Fruit fly (Drosophila melanogaster) whole organism, prepupa: Measurements from ENCODE around the gene Ubx.

Experiments
- Blimp-1 ChIP-seq: fragments of 200-800 bp; sonication (Bioruptor generic); optimal IDR thresholded peaks from 3 replicates; lab custom pipeline; 2017; ENCODE audit warnings: missing biosample characterization, missing genetic modification characterization, mild to moderate bottlenecking, moderate library complexity, missing genetic modification reagents
- CG10669 ChIP-seq: fragments of 200-800 bp; sonication (Bioruptor generic); optimal IDR thresholded peaks from 3 replicates; lab custom pipeline; 2018; ENCODE audit warnings: missing biosample characterization, mild to moderate bottlenecking, missing genetic modification characterization, moderate library complexity
- CG11762 ChIP-seq: fragments of 200-800 bp; sonication (Bioruptor generic); optimal IDR thresholded peaks from 3 replicates; lab custom pipeline; 2016; ENCODE audit warnings: missing biosample characterization, missing genetic modification characterization; ENCODE audit not compliant: insufficient read depth
- CG11902 ChIP-seq: fragments of 200-800 bp; sonication (Bioruptor generic); optimal IDR thresholded peaks from 3 replicates; lab custom pipeline; 2016; ENCODE audit warnings: missing biosample characterization, missing genetic modification characterization
- CG15336 ChIP-seq: fragments of 200-800 bp; sonication (Bioruptor generic); IDR thresholded peaks from 2 replicates; pipeline ENCODE4 v1.3.6; 2022; ENCODE audit warnings: missing biosample characterization, missing genetic modification characterization
- CG1621 ChIP-seq: fragments of 200-800 bp; sonication (Bioruptor generic); optimal IDR thresholded peaks from 3 replicates; lab custom pipeline; 2018; ENCODE audit warnings: missing biosample characterization, mild to moderate bottlenecking, missing genetic modification characterization
- CG16779 ChIP-seq: fragments of 200-800 bp; sonication (Bioruptor generic); optimal IDR thresholded peaks from 3 replicates; lab custom pipeline; 2017; ENCODE audit warnings: missing biosample characterization, mild to moderate bottlenecking, missing genetic modification characterization
- CG3032 ChIP-seq: fragments of 200-800 bp; optimal IDR thresholded peaks from 2 replicates; lab custom pipeline; 2019; ENCODE audit warnings: missing biosample characterization, mild to moderate bottlenecking, missing genetic modification characterization, moderate library complexity
- CG32006 ChIP-seq: fragments of 200-800 bp; sonication (Bioruptor generic); optimal IDR thresholded peaks from 3 replicates; lab custom pipeline; 2017; ENCODE audit warnings: missing biosample characterization, mild to moderate bottlenecking, missing genetic modification characterization
- CG6792 ChIP-seq: fragments of 200-800 bp; sonication (Bioruptor generic); optimal IDR thresholded peaks from 3 replicates; lab custom pipeline; 2016; ENCODE audit warnings: missing biosample characterization, missing genetic modification characterization
- CG6808 ChIP-seq: fragments of 200-800 bp; sonication (Bioruptor generic); optimal IDR thresholded peaks from 3 replicates; lab custom pipeline; 2017; ENCODE audit warnings: missing biosample characterization, missing genetic modification characterization, mild to moderate bottlenecking, moderate library complexity, missing genetic modification reagents
- CG7368 ChIP-seq: fragments of 200-800 bp; sonication (Bioruptor generic); optimal IDR thresholded peaks from 3 replicates; lab custom pipeline; 2016; ENCODE audit warnings: missing biosample characterization, missing genetic modification characterization
- CG8319 ChIP-seq: fragments of 200-800 bp; sonication (Bioruptor generic); optimal IDR thresholded peaks from 3 replicates; lab custom pipeline; 2016; ENCODE audit warnings: missing biosample characterization, missing genetic modification characterization
- CG9139 ChIP-seq: fragments of 200-800 bp; sonication (Bioruptor generic); optimal IDR thresholded peaks from 3 replicates; lab custom pipeline; 2017; ENCODE audit warnings: missing biosample characterization, mild to moderate bottlenecking, missing genetic modification characterization
- Eip75B ChIP-seq: fragments of 200-800 bp; sonication (Bioruptor generic); optimal IDR thresholded peaks from 3 replicates; lab custom pipeline; 2016; ENCODE audit warnings: missing biosample characterization, missing genetic modification characterization
- Eip78C ChIP-seq: fragments of 200-800 bp; sonication (Bioruptor generic); peaks from one replicate; lab custom pipeline; 2016; ENCODE audit warnings: missing biosample characterization, missing genetic modification characterization
- Eip93F ChIP-seq: fragments of 200-800 bp; sonication (Bioruptor generic); optimal IDR thresholded peaks from 2 replicates; lab custom pipeline; 2016; ENCODE audit warnings: missing biosample characterization, mild to moderate bottlenecking, missing genetic modification characterization
- Gug ChIP-seq: fragments of 200-800 bp; sonication (Bioruptor generic); IDR thresholded peaks from 2 replicates; pipeline ENCODE4 v1.3.6; 2022; ENCODE audit warnings: missing biosample characterization, missing genetic modification characterization
- Hr39 ChIP-seq: fragments of 200-800 bp; sonication (Bioruptor generic); optimal IDR thresholded peaks from 2 replicates; lab custom pipeline; 2016; ENCODE audit warnings: missing biosample characterization, missing genetic modification characterization
- Hr4 ChIP-seq: fragments of 200-800 bp; sonication (Bioruptor generic); optimal IDR thresholded peaks from 3 replicates; lab custom pipeline; 2016; ENCODE audit warnings: missing biosample characterization, missing genetic modification characterization
- Met ChIP-seq: fragments of 200-800 bp; sonication (Bioruptor generic); optimal IDR thresholded peaks from 3 replicates; lab custom pipeline; 2016; ENCODE audit warnings: missing biosample characterization, missing genetic modification characterization
- OdsH ChIP-seq: fragments of 200-800 bp; sonication (Bioruptor generic); optimal IDR thresholded peaks from 3 replicates; lab custom pipeline; 2016; ENCODE audit warnings: missing biosample characterization, missing genetic modification characterization
- Smox ChIP-seq: fragments of 200-800 bp; sonication (Bioruptor generic); optimal IDR thresholded peaks from 3 replicates; lab custom pipeline; 2016; ENCODE audit warnings: missing biosample characterization, missing genetic modification characterization
- Sox102F ChIP-seq: fragments of 200-800 bp; sonication (Bioruptor generic); optimal IDR thresholded peaks from 2 replicates; lab custom pipeline; 2016; ENCODE audit warnings: missing biosample characterization, mild to moderate bottlenecking, missing genetic modification characterization
- Sox15 ChIP-seq: fragments of 200-800 bp; sonication (Bioruptor generic); optimal IDR thresholded peaks from 3 replicates; lab custom pipeline; 2016; ENCODE audit warnings: missing biosample characterization, missing genetic modification characterization
- achi ChIP-seq: fragments of 200-800 bp; sonication (Bioruptor generic); optimal IDR thresholded peaks from 3 replicates; lab custom pipeline; 2016; ENCODE audit warnings: missing biosample characterization, missing genetic modification characterization
- acj6 ChIP-seq: fragments of 200-800 bp; sonication (Bioruptor generic); optimal IDR thresholded peaks from 3 replicates; lab custom pipeline; 2016; ENCODE audit warnings: missing biosample characterization, missing genetic modification characterization
- dac ChIP-seq: fragments of 200-800 bp; sonication (Bioruptor generic); optimal IDR thresholded peaks from 2 replicates; lab custom pipeline; 2017; ENCODE audit warnings: missing biosample characterization, mild to moderate bottlenecking, missing genetic modification characterization
- dsx ChIP-seq: fragments of 200-800 bp; optimal IDR thresholded peaks from 3 replicates; lab custom pipeline; 2019; ENCODE audit warnings: missing biosample characterization, mild to moderate bottlenecking, missing genetic modification characterization, moderate library complexity; ENCODE audit not compliant: poor library complexity, severe bottlenecking
- eg ChIP-seq: fragments of 200-800 bp; sonication (Bioruptor generic); IDR thresholded peaks from 3 replicates; pipeline ENCODE4 v1.3.6; 2022; ENCODE audit warnings: missing biosample characterization, missing genetic modification characterization
- fkh ChIP-seq: fragments of 200-800 bp; sonication (Bioruptor generic); optimal IDR thresholded peaks from 3 replicates; lab custom pipeline; 2017; ENCODE audit warnings: missing biosample characterization, mild to moderate bottlenecking, missing genetic modification characterization, moderate library complexity
- pdm3 ChIP-seq: fragments of 200-800 bp; sonication (Bioruptor generic); optimal IDR thresholded peaks from 3 replicates; lab custom pipeline; 2016; ENCODE audit warnings: missing biosample characterization, missing genetic modification characterization
- salr ChIP-seq, 2 experiments: fragments of 200-800 bp; sonication (Bioruptor generic); optimal IDR thresholded peaks; 3 replicates each; lab custom pipeline; 2016 to 2018; ENCODE audit warnings: missing biosample characterization in 2 of 2, missing genetic modification characterization in 2 of 2, mild to moderate bottlenecking in 1 of 2
- ss ChIP-seq, 2 experiments: fragments of 200-800 bp; sonication (Bioruptor generic); optimal IDR thresholded peaks; 2 replicates in 1 of 2; 3 replicates in 1 of 2; lab custom pipeline; 2017 to 2018; ENCODE audit warnings: mild to moderate bottlenecking in 2 of 2, missing biosample characterization in 2 of 2, missing genetic modification characterization in 2 of 2, moderate library complexity in 1 of 2
- svp ChIP-seq: fragments of 200-800 bp; sonication (Bioruptor generic); peaks from one replicate; lab custom pipeline; 2016; ENCODE audit warnings: missing biosample characterization, missing genetic modification characterization
- topi ChIP-seq: fragments of 200-800 bp; sonication (Bioruptor generic); optimal IDR thresholded peaks from 3 replicates; lab custom pipeline; 2016; ENCODE audit warnings: missing biosample characterization, missing genetic modification characterization
- vri ChIP-seq: fragments of 200-800 bp; sonication (Bioruptor generic); optimal IDR thresholded peaks from 3 replicates; lab custom pipeline; 2016; ENCODE audit warnings: missing biosample characterization, mild to moderate bottlenecking, missing genetic modification characterization

Gene Ubx

DNA sequence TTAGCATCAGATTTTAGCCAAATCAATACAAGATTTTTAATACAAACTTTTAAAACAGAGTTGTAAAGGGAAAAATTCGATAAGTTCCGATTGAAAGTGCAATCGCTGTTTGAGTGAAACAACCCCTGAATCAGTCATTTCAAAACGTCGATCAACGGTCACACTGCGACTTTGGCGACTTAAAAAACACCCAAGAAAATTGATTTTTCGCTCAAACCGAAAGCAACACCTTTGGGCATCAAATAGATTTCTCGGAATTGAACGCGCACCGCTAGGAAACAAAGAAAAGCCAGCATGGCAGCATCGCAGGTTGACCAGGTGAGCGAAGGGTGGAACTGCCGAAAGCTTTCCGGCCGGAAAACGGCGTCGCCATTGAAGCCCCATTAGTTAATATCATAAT, 90.6 kb downstream of the Ubx start, which contains the start of gene Arl6IP1:
Arl6IP1 (plus strand) TSS at position 15 of the 400 bp plus-strand sequence.
- TF ChIP-seq Gug (GFP tag; lab: Robert Waterston, UW) (no peak), CG6792 (GFP tag; lab: Kevin White, UChicago) (no peak), dsx (no peak), CG11762 (GFP tag; lab: Kevin White, UChicago) (no peak), topi (GFP tag; lab: Kevin White, UChicago) (no peak), Met (GFP tag; lab: Kevin White, UChicago) (no peak), Hr4 (no peak), CG16779 (tag; lab: Kevin White, UChicago) (no peak), acj6 (GFP tag; lab: Kevin White, UChicago) (no peak), CG15336 (no peak)

DNA sequence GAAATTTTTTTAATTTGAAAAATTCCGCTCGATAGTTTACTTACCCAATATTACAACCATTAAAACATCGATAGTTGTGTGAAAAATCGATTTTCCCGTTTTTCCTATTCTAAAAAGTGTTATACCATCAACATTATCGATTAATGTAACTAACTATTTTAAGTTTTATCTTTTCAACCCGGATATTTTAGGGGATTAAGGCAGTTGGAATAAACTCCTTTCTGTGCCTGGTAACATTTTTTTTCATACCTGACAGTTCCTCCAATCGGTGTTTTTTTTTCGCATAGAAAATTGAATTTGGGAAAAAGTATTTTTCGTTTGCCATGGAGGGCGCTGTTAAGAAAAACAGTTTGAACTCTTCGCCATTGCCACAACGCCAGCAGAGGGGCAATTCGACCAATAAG, 94.2 kb downstream of the Ubx start, which contains the start of gene nonA-l:
nonA-l (plus strand) TSS at position 201 of the 404 bp plus-strand sequence.
- no peak for TF ChIP-seq CG8319 (GFP tag; lab: Kevin White, UChicago)
- TF ChIP-seq CG6808 (GFP tag; lab: Kevin White, UChicago), result no peak
- no peak for TF ChIP-seq salr (GFP tag; optimal IDR thresholded peaks at IDR 0.05; lab: Kevin White, UChicago)

DNA sequence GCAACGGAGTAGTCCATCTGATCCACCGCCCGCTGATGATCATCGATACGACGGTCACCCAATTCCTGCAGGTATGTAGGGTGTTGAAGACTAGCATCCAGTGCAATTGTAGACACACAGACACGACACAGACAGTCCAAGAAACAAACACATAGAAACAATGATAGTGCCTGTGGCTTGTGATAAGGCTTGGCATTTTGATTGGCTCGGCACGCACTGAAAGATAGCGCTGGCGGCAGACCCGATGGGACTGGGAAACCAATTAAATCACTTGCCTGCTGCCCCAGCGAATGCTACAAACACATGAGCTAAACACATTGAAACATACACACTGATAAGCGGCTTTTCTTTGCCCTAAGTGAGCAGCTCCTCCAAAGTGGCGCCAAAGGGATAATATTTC, 101.5 kb downstream of the Ubx start:
- no peak for TF ChIP-seq CG11902
- no peak for TF ChIP-seq Blimp-1 (GFP tag; lab: Kevin White, UChicago)
- no peak for TF ChIP-seq CG9139
- TF ChIP-seq CG10669 (GFP tag; lab: Kevin White, UChicago), result no peak
- no peak for TF ChIP-seq Eip78C
- no peak for TF ChIP-seq CG7368
- TF ChIP-seq pdm3, result no peak
- TF ChIP-seq ss (GFP tag; optimal IDR thresholded peaks at IDR 0.05; lab: Kevin White, UChicago), result no peak
- no peak for TF ChIP-seq Smox (GFP tag; lab: Kevin White, UChicago)
- TF ChIP-seq vri (GFP tag; lab: Kevin White, UChicago), result no peak

DNA sequence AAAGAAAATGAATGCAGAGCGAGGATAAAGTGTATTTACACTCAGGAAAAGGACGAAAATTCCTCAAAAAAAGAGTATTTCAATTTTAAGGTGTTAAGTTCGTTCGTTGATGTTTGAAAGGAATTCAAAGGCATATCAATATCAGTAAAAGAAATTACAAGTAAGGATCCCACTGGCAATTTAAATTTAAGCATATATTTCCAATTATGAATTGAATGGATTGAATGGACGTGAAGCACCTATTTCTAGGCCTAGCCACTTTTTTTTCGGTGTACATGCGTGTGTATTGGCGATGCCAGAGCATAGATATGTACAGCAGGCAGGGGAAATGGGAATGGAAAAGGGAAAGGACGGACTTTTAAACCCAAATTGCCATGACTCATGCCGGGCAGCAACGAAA, 103.7 kb downstream of the Ubx start:
- TF ChIP-seq Eip93F (GFP tag; lab: Kevin White, UChicago), result no peak
- no peak for TF ChIP-seq svp (GFP tag; lab: Kevin White, UChicago)
- no peak for TF ChIP-seq CG7368
- TF ChIP-seq OdsH (GFP tag; lab: Kevin White, UChicago), result no peak
- no peak for TF ChIP-seq CG32006 (GFP tag; lab: Kevin White, UChicago)
- no peak for TF ChIP-seq CG1621 (tag; lab: Kevin White, UChicago)
- TF ChIP-seq CG6792 (GFP tag; lab: Kevin White, UChicago), result no peak
- no peak for TF ChIP-seq Hr39 (GFP tag; lab: Kevin White, UChicago)
- no peak for TF ChIP-seq achi
- TF ChIP-seq CG3032, result no peak
- no peak for TF ChIP-seq CG11902
- TF ChIP-seq Eip75B, result no peak
- TF ChIP-seq Sox102F (GFP tag; lab: Kevin White, UChicago), result no peak
- no peak for TF ChIP-seq eg (GFP tag; lab: Robert Waterston, UW)
- TF ChIP-seq Sox15 (GFP tag; lab: Kevin White, UChicago), result no peak
- no peak for TF ChIP-seq CG15336

DNA sequence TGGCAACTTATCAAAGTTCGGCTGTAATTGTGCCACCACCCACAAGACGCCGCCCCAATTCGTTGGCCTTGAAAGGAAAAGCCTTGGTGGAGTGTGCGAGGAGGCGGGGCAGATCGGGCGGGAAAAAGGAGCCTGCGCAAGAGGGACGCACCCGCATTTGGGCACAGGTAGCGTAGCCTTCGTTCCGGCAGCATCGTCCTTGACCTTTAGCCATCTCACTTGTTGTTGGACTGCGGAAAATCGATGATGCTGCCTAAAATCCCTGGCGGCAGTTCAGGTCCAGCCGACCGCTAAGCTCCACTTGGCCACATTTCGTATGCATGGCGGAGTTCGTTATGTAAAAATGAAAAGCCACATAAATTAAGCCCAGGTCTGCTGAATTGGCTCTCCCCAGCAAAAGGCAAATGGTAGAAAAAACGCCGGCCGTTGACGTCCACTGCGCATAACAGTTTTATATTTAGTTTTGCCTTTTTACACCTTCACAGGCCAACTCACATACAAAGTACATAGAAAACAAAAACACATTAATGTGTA, 107.3 kb downstream of the Ubx start:
- no peak for TF ChIP-seq dac (GFP tag; lab: Kevin White, UChicago)
- TF ChIP-seq fkh (GFP tag; lab: Kevin White, UChicago), result peak; percentile 51
- TF ChIP-seq CG7368, result no peak
- TF ChIP-seq, all 60 proteins: peak for 1
